Worm (Caenorhabditis elegans) whole organism, L4 larva: ENCODE data around the gene pqn-96.

Experiments used
- Y48G9A.11 ChIP-seq: fragments of 200-800 bp; sonication (Bioruptor generic); IDR thresholded peaks from 2 replicates; pipeline ENCODE4 v1.3.6; 2022; ENCODE audit warnings: missing genetic modification reagents, missing genetic modification characterization, missing compliant biosample characterization
- fos-1 ChIP-seq: fragments of 150-350 bp; optimal IDR thresholded peaks from 2 replicates; lab custom pipeline; 2014; ENCODE audit warnings: missing biosample characterization, missing genetic modification characterization
- lim-7 ChIP-seq: fragments of 200-800 bp; sonication (Bioruptor generic); IDR thresholded peaks from 2 replicates; pipeline ENCODE4 v1.3.6; 2022; ENCODE audit warnings: missing genetic modification characterization, missing compliant biosample characterization
- mdl-1 ChIP-seq, 2 experiments: fragments of 150-350 bp in 1 of 2; sonication (generic microtip) in 1 of 2; optimal IDR thresholded peaks; 2 replicates each; lab custom pipeline; 2014 to 2017; ENCODE audit warnings: missing biosample characterization in 2 of 2, missing genetic modification characterization in 2 of 2
- nhr-6 ChIP-seq: fragments of 150-350 bp; optimal IDR thresholded peaks from 2 replicates; lab custom pipeline; 2014; ENCODE audit warnings: missing biosample characterization, missing genetic modification characterization
- nhr-76 ChIP-seq: fragments of 150-350 bp; optimal IDR thresholded peaks from 2 replicates; lab custom pipeline; 2014; ENCODE audit warnings: missing biosample characterization, missing genetic modification characterization
- tag-97 ChIP-seq: fragments of 200-800 bp; sonication (Bioruptor generic); IDR thresholded peaks from 2 replicates; pipeline ENCODE4 v1.3.6; 2022; ENCODE audit warnings: missing genetic modification characterization, missing compliant biosample characterization
- unc-39 ChIP-seq: sonication (generic microtip); optimal IDR thresholded peaks from 2 replicates; lab custom pipeline; 2017; ENCODE audit warnings: missing biosample characterization, missing genetic modification characterization

DNA sequence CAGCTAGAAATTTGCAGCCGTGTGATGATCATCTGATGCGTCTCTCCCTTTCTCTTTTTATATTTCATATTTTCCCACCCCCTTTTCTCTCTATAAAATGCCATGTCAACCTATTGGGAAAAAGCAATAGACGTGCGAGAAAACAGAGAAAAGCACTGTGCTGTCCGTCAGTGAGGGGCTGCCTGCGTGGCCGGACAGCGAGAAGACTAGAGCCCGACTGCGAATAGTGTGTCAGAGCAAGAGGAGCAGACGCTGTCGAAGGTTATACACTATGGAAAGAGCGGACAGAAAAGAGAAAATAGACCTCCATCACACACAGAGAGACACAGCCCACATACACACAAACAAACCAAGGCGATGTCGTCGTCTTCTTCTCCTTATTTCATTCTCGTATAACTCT, 14.1 kb downstream of the pqn-96 start:
- TF ChIP-seq nhr-6 (tag; lab: Kevin White, UChicago) (peak; percentile 40), Y48G9A.11 (GFP tag; lab: Robert Waterston, UW) (no peak), unc-39 (tag; lab: Kevin White, UChicago) (no peak), fos-1 (tag; lab: Kevin White, UChicago) (no peak), tag-97 (GFP tag; lab: Robert Waterston, UW) (no peak), nhr-76 (no peak), lim-7 (GFP tag; lab: Robert Waterston, UW) (peak; percentile 49; the same call in 1 of the 2 replicates), mdl-1 (tag; optimal IDR thresholded peaks at IDR 0.05; lab: Kevin White, UChicago) (peak in 1 of 2 experiments; percentile 61)
